Fruit fly (Drosophila melanogaster): ENCODE results near the gene Fkbp39.
A peak's percentile ranks its signal among the peaks of the same experiment; 100 is the strongest.

The Fkbp39 gene

DNA sequence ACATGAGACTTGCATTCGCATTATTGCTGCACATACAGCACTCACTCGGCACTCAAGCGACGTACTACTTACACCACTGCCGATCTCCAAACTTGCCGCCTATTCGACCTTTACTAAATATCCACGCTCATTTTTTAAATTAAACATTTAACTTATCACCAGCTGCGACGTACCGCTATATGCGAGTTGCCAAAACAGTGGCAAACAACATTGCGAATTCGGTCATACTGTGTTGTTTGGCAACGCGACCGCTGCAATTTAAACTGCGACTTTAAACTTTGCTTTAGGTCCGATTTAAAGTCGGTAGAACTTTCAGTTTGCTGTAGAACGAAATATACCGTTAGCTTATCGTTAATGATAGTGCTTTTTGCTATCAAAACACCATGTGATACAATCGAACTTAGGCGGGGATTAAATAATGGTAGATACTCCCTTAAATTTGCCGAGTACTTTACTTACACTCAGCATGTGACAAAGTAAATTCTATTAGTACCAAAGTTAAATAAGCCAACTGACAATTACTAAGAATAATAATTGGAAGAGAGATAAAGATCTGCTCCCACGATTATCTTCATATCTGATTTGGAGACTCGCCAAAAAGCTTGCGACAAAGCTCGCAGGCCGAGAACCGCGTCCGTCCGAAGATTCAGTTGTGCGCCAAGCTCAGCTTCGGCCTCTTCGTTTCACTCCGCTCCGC, 4.7 kb downstream of the Fkbp39 start, which contains the start of the genes CG6236 and ea (continued):
- TF ChIP-seq CG13296 (GFP tag; optimal IDR thresholded peaks at IDR 0.05) (peak; percentile 1), CG8089 (GFP tag; optimal IDR thresholded peaks at IDR 0.05) (no peak), NC2α (GFP tag; optimal IDR thresholded peaks at IDR 0.05) (no peak), CG4854 (GFP tag; optimal IDR thresholded peaks at IDR 0.05) (peak; percentile 99), CG10366 (GFP tag; IDR thresholded peaks at IDR 0.05) (no peak), Dp (GFP tag; optimal IDR thresholded peaks at IDR 0.05) (peak; percentile 30), zen (tag; optimal IDR thresholded peaks at IDR 0.05) (no peak), kay (GFP tag; optimal IDR thresholded peaks at IDR 0.05) (no peak), Myb (GFP tag; optimal IDR thresholded peaks at IDR 0.05) (peak; percentile 61), CG18619 (GFP tag; optimal IDR thresholded peaks at IDR 0.05) (no peak), HLH54F (GFP tag; optimal IDR thresholded peaks at IDR 0.05) (no peak), CG9797 (GFP tag; optimal IDR thresholded peaks at IDR 0.05) (peak; percentile 65), nerfin-2 (GFP tag; IDR thresholded peaks at IDR 0.05; ENCODE audit: partially characterized antibody) (no peak), CG1792 (GFP tag; optimal IDR thresholded peaks at IDR 0.05) (no peak), pzg (GFP tag; optimal IDR thresholded peaks at IDR 0.05) (peak; percentile 79), CG12104 (GFP tag; optimal IDR thresholded peaks at IDR 0.05) (no peak), Med (GFP tag) (peak; percentile 43), BEAF-32 (GFP tag; optimal IDR thresholded peaks at IDR 0.05) (no peak), pum (GFP tag; optimal IDR thresholded peaks at IDR 0.05) (no peak), CG13287 (GFP tag; IDR thresholded peaks at IDR 0.05; ENCODE audit: partially characterized antibody) (no peak), Hr3 (GFP tag; optimal IDR thresholded peaks at IDR 0.05) (no peak), toy (GFP tag; IDR thresholded peaks at IDR 0.05) (no peak), CG16813 (GFP tag; IDR thresholded peaks at IDR 0.05; ENCODE audit: partially characterized antibody) (no peak), NFAT (GFP tag; IDR thresholded peaks at IDR 0.05) (no peak), pita (GFP tag; optimal IDR thresholded peaks at IDR 0.05) (no peak), CG1603 (tag; optimal IDR thresholded peaks at IDR 0.05) (peak; percentile 4), crc (GFP tag; optimal IDR thresholded peaks at IDR 0.05) (no peak), HLH3B (GFP tag; IDR thresholded peaks at IDR 0.05) (no peak), Spps (tag; optimal IDR thresholded peaks at IDR 0.05) (no peak), Hand (GFP tag; optimal IDR thresholded peaks at IDR 0.05) (no peak), E2f2 (GFP tag; IDR thresholded peaks at IDR 0.05) (peak; percentile 40), NfI (GFP tag; optimal IDR thresholded peaks at IDR 0.05) (no peak), Dfd (GFP tag; optimal IDR thresholded peaks at IDR 0.05) (no peak), D19A (tag; optimal IDR thresholded peaks at IDR 0.05) (no peak)

DNA sequence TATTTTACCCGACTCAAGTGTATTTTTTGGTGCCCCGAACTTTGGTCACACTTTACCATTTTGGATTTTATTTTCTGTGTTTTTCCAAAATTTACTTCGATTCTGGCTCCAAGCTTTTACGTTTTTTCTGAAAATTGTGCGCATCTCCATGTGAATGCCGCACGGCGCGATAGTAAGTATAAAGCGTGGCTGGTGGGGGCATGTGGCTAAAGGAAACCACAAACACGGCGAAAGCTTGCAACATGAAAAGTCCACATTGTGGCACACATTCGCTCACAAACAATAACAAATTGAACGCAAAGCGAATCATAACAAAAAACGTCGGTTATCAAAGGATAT, 12.2 kb downstream of the Fkbp39 start, which contains the start of gene ear:
Gene ear, plus strand, starts transcription at position 10 of the 339 bp plus-strand sequence.
- TF ChIP-seq knrl (GFP tag; IDR thresholded peaks at IDR 0.05; ENCODE audit: partially characterized antibody) = no peak
- TF ChIP-seq CG10147 (GFP tag; optimal IDR thresholded peaks at IDR 0.05) = no peak
- no peak for TF ChIP-seq ro (GFP tag; IDR thresholded peaks at IDR 0.05)
- TF ChIP-seq CG4404 (GFP tag; IDR thresholded peaks at IDR 0.05) = no peak
- no peak for TF ChIP-seq ssp (GFP tag; IDR thresholded peaks at IDR 0.05)
- TF ChIP-seq ac (GFP tag; optimal IDR thresholded peaks at IDR 0.05) = no peak
- TF ChIP-seq Camta (GFP tag; optimal IDR thresholded peaks at IDR 0.05) = no peak
- no peak for TF ChIP-seq Fer1 (GFP tag; optimal IDR thresholded peaks at IDR 0.05)
- TF ChIP-seq CG32532 (GFP tag; IDR thresholded peaks at IDR 0.05) = no peak
- no peak for TF ChIP-seq kah (GFP tag; optimal IDR thresholded peaks at IDR 0.05)
- no peak for TF ChIP-seq CG9876 (GFP tag; optimal IDR thresholded peaks at IDR 0.05)
- TF ChIP-seq Sin3A (optimal IDR thresholded peaks at IDR 0.05) = peak; percentile 0
- no peak for TF ChIP-seq esg (GFP tag; conservative IDR thresholded peaks at IDR 0.05)
- no peak for TF ChIP-seq CG14050 (GFP tag; IDR thresholded peaks at IDR 0.05)
- TF ChIP-seq CG13287 (GFP tag; IDR thresholded peaks at IDR 0.05; ENCODE audit: partially characterized antibody) = no peak
- no peak for TF ChIP-seq tio (GFP tag; optimal IDR thresholded peaks at IDR 0.05)
- TF ChIP-seq zf30C (GFP tag; optimal IDR thresholded peaks at IDR 0.05) = no peak
- no peak for TF ChIP-seq CG14710 (tag; optimal IDR thresholded peaks at IDR 0.05)
- TF ChIP-seq CG14441 (GFP tag; IDR thresholded peaks at IDR 0.05) = no peak
- TF ChIP-seq Hey (tag; optimal IDR thresholded peaks at IDR 0.05) = no peak

All from whole organism, embryonic.